Fruit fly (Drosophila melanogaster): ENCODE data around the gene Rrp40.

Gene Rrp40

DNA sequence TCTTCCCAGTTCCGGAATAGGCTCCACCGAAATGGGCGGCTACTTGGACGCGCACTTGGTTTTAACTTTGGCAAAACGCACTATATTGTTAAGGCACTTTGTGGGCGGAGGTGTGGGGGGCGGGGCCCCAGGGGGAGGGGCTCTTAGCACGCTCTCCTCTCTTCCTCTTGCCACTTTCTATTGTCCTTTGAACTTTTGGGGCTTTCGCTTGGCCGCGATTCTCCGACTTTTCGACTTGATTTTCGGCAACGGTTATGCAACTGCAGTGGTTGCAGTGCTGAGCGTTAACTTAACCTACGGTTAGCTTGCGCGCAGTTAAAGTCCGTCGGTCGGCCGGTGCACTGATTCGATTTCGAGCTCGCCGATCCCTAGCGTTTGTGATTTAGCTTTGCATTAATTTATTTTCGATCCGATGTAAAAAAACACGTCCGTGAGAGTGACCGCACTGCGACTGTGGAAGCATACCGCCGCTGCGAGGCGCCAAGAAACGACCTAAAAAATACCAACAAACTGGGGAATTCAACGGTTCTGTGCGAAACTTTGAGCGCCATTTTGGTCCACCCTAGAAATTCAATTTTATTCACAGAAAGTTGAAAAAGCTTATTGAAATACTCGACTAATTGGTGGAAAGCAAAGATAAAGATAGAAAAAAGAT is 4.5 kb upstream of the Rrp40 start, which contains the start of gene Rim2 (continued):
- TF ChIP-seq fd96Cb (tag; optimal IDR thresholded peaks at IDR 0.05) (no peak), mam (GFP tag; optimal IDR thresholded peaks at IDR 0.05) (no peak), Gug (GFP tag; IDR thresholded peaks at IDR 0.05) (no peak), CG10462 (GFP tag; optimal IDR thresholded peaks at IDR 0.05) (no peak), gt (GFP tag; IDR thresholded peaks at IDR 0.05) (no peak), CG4820 (GFP tag; optimal IDR thresholded peaks at IDR 0.05) (no peak), pho (GFP tag; optimal IDR thresholded peaks at IDR 0.05) (peak; percentile 25), CG2199 (GFP tag; IDR thresholded peaks at IDR 0.05) (no peak), CG16779 (GFP tag; IDR thresholded peaks at IDR 0.05) (no peak), CG13287 (GFP tag; IDR thresholded peaks at IDR 0.05; ENCODE audit: partially characterized antibody) (peak; percentile 40; the same call in 1 of the 2 replicates), CG14965 (GFP tag; optimal IDR thresholded peaks at IDR 0.05; ENCODE audit: borderline replicate concordance) (no peak), CkIIα-i1 (GFP tag; IDR thresholded peaks at IDR 0.05) (no peak), nerfin-1 (tag; optimal IDR thresholded peaks at IDR 0.05) (peak; percentile 1), Rx (GFP tag; IDR thresholded peaks at IDR 0.05) (no peak), btn (GFP tag; optimal IDR thresholded peaks at IDR 0.05) (no peak), CG11695 (GFP tag; IDR thresholded peaks at IDR 0.05) (no peak; the same call in 2 of the 3 replicates), CG14441 (GFP tag; IDR thresholded peaks at IDR 0.05) (no peak), Myb (GFP tag; optimal IDR thresholded peaks at IDR 0.05) (peak; percentile 81), CG6683 (GFP tag; optimal IDR thresholded peaks at IDR 0.05) (no peak), CG18262 (tag; optimal IDR thresholded peaks at IDR 0.05) (no peak), danr (GFP tag; IDR thresholded peaks at IDR 0.05) (no peak), CG8924 (tag; optimal IDR thresholded peaks at IDR 0.05) (peak; percentile 11), fd102C (GFP tag; optimal IDR thresholded peaks at IDR 0.05) (no peak), CG6689 (GFP tag; IDR thresholded peaks at IDR 0.05) (no peak), Deaf1 (tag; optimal IDR thresholded peaks at IDR 0.05) (peak; percentile 13), repo (GFP tag; optimal IDR thresholded peaks at IDR 0.05) (no peak), CG32772 (GFP tag; IDR thresholded peaks at IDR 0.05) (no peak), CG34224 (GFP tag; IDR thresholded peaks at IDR 0.05; ENCODE audit: partially characterized antibody) (no peak; the same call in 2 of the 3 replicates), CG3995 (GFP tag; optimal IDR thresholded peaks at IDR 0.05) (peak; percentile 28), Atf-2 (GFP tag; optimal IDR thresholded peaks at IDR 0.05) (no peak), BEAF-32 (GFP tag; optimal IDR thresholded peaks at IDR 0.05) (peak; percentile 57), B-H1 (GFP tag; IDR thresholded peaks at IDR 0.05) (no peak), Ets65A (GFP tag) (no peak), CG17568 (GFP tag; optimal IDR thresholded peaks at IDR 0.05) (no peak), Mrtf (GFP tag; IDR thresholded peaks at IDR 0.05) (no peak), fu2 (GFP tag; optimal IDR thresholded peaks at IDR 0.05) (no peak), Mad (GFP tag; optimal IDR thresholded peaks at IDR 0.05) (no peak), lov (optimal IDR thresholded peaks at IDR 0.05) (no peak), lov (GFP tag; IDR thresholded peaks at IDR 0.05) (no peak), trh (GFP tag; optimal IDR thresholded peaks at IDR 0.05) (no peak), Stat92E (GFP tag; optimal IDR thresholded peaks at IDR 0.05) (peak in 1 of 3 experiments; percentile 12), Atf3 (GFP tag; optimal IDR thresholded peaks at IDR 0.05) (no peak), zen (tag; optimal IDR thresholded peaks at IDR 0.05) (no peak), CG7963 (GFP tag; IDR thresholded peaks at IDR 0.05; ENCODE audit: partially characterized antibody) (no peak), CG5953 (GFP tag; IDR thresholded peaks at IDR 0.05) (no peak), slp2 (GFP tag; optimal IDR thresholded peaks at IDR 0.05) (no peak), BtbVII (GFP tag; optimal IDR thresholded peaks at IDR 0.05) (no peak), ken (GFP tag; IDR thresholded peaks at IDR 0.05) (no peak), gcm (GFP tag; optimal IDR thresholded peaks at IDR 0.05) (no peak), HLHmδ (GFP tag; optimal IDR thresholded peaks at IDR 0.05) (peak; percentile 8), ftz-f1 (GFP tag; optimal IDR thresholded peaks at IDR 0.05) (peak; percentile 44)

Measured in whole organism, embryonic.